Worm (Caenorhabditis elegans) whole organism, L3 larva: ENCODE measurements around the gene cutl-16.
A peak's percentile ranks its signal among the peaks of the same experiment; 100 is the strongest.

Source experiments
- R02D3.7 ChIP-seq: fragments of 150-350 bp; optimal IDR thresholded peaks from 2 replicates; lab custom pipeline; 2014; ENCODE audit warnings: missing biosample characterization, missing genetic modification characterization
- ZK546.5 ChIP-seq: sonication (generic microtip); optimal IDR thresholded peaks from 2 replicates; lab custom pipeline; 2017; ENCODE audit warnings: missing biosample characterization, missing genetic modification characterization
- ama-1 ChIP-seq: fragments of 150-350 bp; optimal IDR thresholded peaks from 2 replicates; lab custom pipeline; 2018
- ceh-28 ChIP-seq: fragments of 150-350 bp; optimal IDR thresholded peaks from 2 replicates; lab custom pipeline; 2014; ENCODE audit warnings: missing biosample characterization, missing genetic modification reagents, missing genetic modification characterization
- ceh-82 ChIP-seq: fragments of 150-350 bp; optimal IDR thresholded peaks from 2 replicates; lab custom pipeline; 2014; ENCODE audit warnings: missing biosample characterization, missing genetic modification characterization
- ceh-9 ChIP-seq: sonication (generic microtip); optimal IDR thresholded peaks from 2 replicates; lab custom pipeline; 2018; ENCODE audit warnings: missing biosample characterization, missing genetic modification characterization
- daf-12 ChIP-seq: fragments of 150-350 bp; optimal IDR thresholded peaks from 2 replicates; lab custom pipeline; 2014; ENCODE audit warnings: missing biosample characterization, missing genetic modification reagents, missing genetic modification characterization
- egl-27 ChIP-seq: sonication (generic microtip); optimal IDR thresholded peaks from 4 replicates; lab custom pipeline; 2017; ENCODE audit warnings: missing biosample characterization, missing genetic modification reagents, missing genetic modification characterization
- egl-5 ChIP-seq: fragments of 150-350 bp; optimal IDR thresholded peaks from 2 replicates; lab custom pipeline; 2017; ENCODE audit warnings: missing biosample characterization, missing genetic modification reagents, missing genetic modification characterization, inconsistent platforms
- elt-2 ChIP-seq: sonication (generic microtip); optimal IDR thresholded peaks from 2 replicates; lab custom pipeline; 2016; ENCODE audit warnings: missing genetic modification reagents, mild to moderate bottlenecking, missing genetic modification characterization, missing compliant biosample characterization
- eor-1 ChIP-seq, 2 experiments: fragments of 150-350 bp; optimal IDR thresholded peaks; 2 replicates each; lab custom pipeline; 2014 to 2018; ENCODE audit warnings: missing biosample characterization in 2 of 2, missing genetic modification characterization in 2 of 2
- fkh-10 ChIP-seq: sonication (generic microtip); optimal IDR thresholded peaks from 2 replicates; lab custom pipeline; 2017; ENCODE audit warnings: missing biosample characterization, missing genetic modification reagents, missing genetic modification characterization
- fkh-2 ChIP-seq: fragments of 150-350 bp; optimal IDR thresholded peaks from 2 replicates; lab custom pipeline; 2014; ENCODE audit warnings: missing biosample characterization, missing genetic modification reagents, missing genetic modification characterization
- hmg-11 ChIP-seq: sonication (generic microtip); optimal IDR thresholded peaks from 2 replicates; lab custom pipeline; 2016; ENCODE audit warnings: missing genetic modification characterization, missing compliant biosample characterization
- lin-15B ChIP-seq: fragments of 150-350 bp; optimal IDR thresholded peaks from 2 replicates; lab custom pipeline; 2014; ENCODE audit warnings: missing biosample characterization, missing genetic modification characterization
- lin-39 ChIP-seq: fragments of 150-350 bp; optimal IDR thresholded peaks from 2 replicates; lab custom pipeline; 2018; ENCODE audit warnings: missing biosample characterization, missing genetic modification reagents, missing genetic modification characterization
- lsy-12 ChIP-seq: sonication (generic microtip); optimal IDR thresholded peaks from 2 replicates; lab custom pipeline; 2016; ENCODE audit warnings: mild to moderate bottlenecking, missing genetic modification characterization, missing compliant biosample characterization
- mml-1 ChIP-seq: fragments of 150-350 bp; sonication (generic microtip); optimal IDR thresholded peaks from 3 replicates; lab custom pipeline; 2014; ENCODE audit warnings: missing biosample characterization, missing genetic modification characterization
- nfya-1 ChIP-seq: sonication (generic microtip); optimal IDR thresholded peaks from 2 replicates; lab custom pipeline; 2017; ENCODE audit warnings: missing genetic modification characterization, mild to moderate bottlenecking, missing compliant biosample characterization, antibody characterized with exemption, moderate library complexity; ENCODE audit not compliant: insufficient read depth
- nhr-12 ChIP-seq: fragments of 150-350 bp; optimal IDR thresholded peaks from 2 replicates; lab custom pipeline; 2014; ENCODE audit warnings: missing biosample characterization, missing genetic modification characterization
- nhr-23 ChIP-seq: fragments of 150-350 bp; optimal IDR thresholded peaks from 2 replicates; lab custom pipeline; 2014; ENCODE audit warnings: missing biosample characterization, missing genetic modification reagents, missing genetic modification characterization
- nhr-237 ChIP-seq: fragments of 150-350 bp; optimal IDR thresholded peaks from 2 replicates; lab custom pipeline; 2014; ENCODE audit warnings: missing biosample characterization, missing genetic modification characterization
- nhr-25 ChIP-seq: sonication (generic microtip); optimal IDR thresholded peaks from 2 replicates; lab custom pipeline; 2017; ENCODE audit warnings: missing biosample characterization, missing genetic modification characterization
- nhr-43 ChIP-seq: sonication (generic microtip); optimal IDR thresholded peaks from 2 replicates; lab custom pipeline; 2016; ENCODE audit warnings: mild to moderate bottlenecking, missing genetic modification characterization, missing compliant biosample characterization; ENCODE audit not compliant: poor library complexity, severe bottlenecking
- nhr-67 ChIP-seq: fragments of 150-350 bp; optimal IDR thresholded peaks from 2 replicates; lab custom pipeline; 2014; ENCODE audit warnings: missing biosample characterization, missing genetic modification characterization
- nhr-76 ChIP-seq: fragments of 150-350 bp; sonication (generic microtip); optimal IDR thresholded peaks from 5 replicates; lab custom pipeline; 2014; ENCODE audit warnings: missing biosample characterization, missing genetic modification characterization
- nhr-77 ChIP-seq: fragments of 150-350 bp; optimal IDR thresholded peaks from 2 replicates; lab custom pipeline; 2014; ENCODE audit warnings: missing biosample characterization, missing genetic modification characterization
- pha-4 ChIP-seq: fragments of 150-350 bp; optimal IDR thresholded peaks from 2 replicates; lab custom pipeline; 2014; ENCODE audit warnings: missing biosample characterization, missing genetic modification reagents, missing genetic modification characterization
- pqm-1 ChIP-seq: fragments of 150-350 bp; optimal IDR thresholded peaks from 2 replicates; lab custom pipeline; 2017; ENCODE audit warnings: missing biosample characterization, missing genetic modification characterization, inconsistent platforms
- sea-2 ChIP-seq: fragments of 150-350 bp; sonication (generic microtip); optimal IDR thresholded peaks from 4 replicates; lab custom pipeline; 2014; ENCODE audit warnings: missing biosample characterization, missing genetic modification reagents, missing genetic modification characterization
- skn-1 ChIP-seq: fragments of 150-350 bp; optimal IDR thresholded peaks from 2 replicates; lab custom pipeline; 2014; ENCODE audit warnings: missing biosample characterization, missing genetic modification characterization
- snpc-4 ChIP-seq: fragments of 150-350 bp; optimal IDR thresholded peaks from 2 replicates; lab custom pipeline; 2014; ENCODE audit warnings: missing biosample characterization, missing genetic modification characterization
- tbx-2 ChIP-seq: sonication (generic microtip); optimal IDR thresholded peaks from 2 replicates; lab custom pipeline; 2016; ENCODE audit warnings: mild to moderate bottlenecking, missing genetic modification characterization, missing compliant biosample characterization
- zag-1 ChIP-seq: fragments of 150-350 bp; optimal IDR thresholded peaks from 2 replicates; lab custom pipeline; 2014; ENCODE audit warnings: missing biosample characterization, missing genetic modification characterization
- ztf-11 ChIP-seq: fragments of 150-350 bp; optimal IDR thresholded peaks from 2 replicates; lab custom pipeline; 2014; ENCODE audit warnings: missing biosample characterization, missing genetic modification characterization

Gene cutl-16

ce11 chrII:6448656-6449055 is 7.4 kb downstream of the cutl-16 start:
- TF ChIP-seq eor-1 (tag; optimal IDR thresholded peaks at IDR 0.05; lab: Kevin White, UChicago) (no peak), nhr-25 (tag; lab: Kevin White, UChicago) (peak; percentile 52), elt-2 (peak; percentile 53), nhr-23 (tag; lab: Kevin White, UChicago) (peak; percentile 14), pqm-1 (peak; percentile 9)

- TF ChIP-seq fkh-2 (tag; lab: Kevin White, UChicago) (no peak), elt-2 (peak; percentile 37), R02D3.7 (tag; lab: Kevin White, UChicago) (no peak), nhr-23 (tag; lab: Kevin White, UChicago) (no peak), pqm-1 (no peak)
Observed at ce11 chrII:6449656-6450055, 8.4 kb downstream of the cutl-16 start, which contains the start of gene nhr-22. Gene nhr-22, minus strand, starts transcription at chrII:6449792.

DNA sequence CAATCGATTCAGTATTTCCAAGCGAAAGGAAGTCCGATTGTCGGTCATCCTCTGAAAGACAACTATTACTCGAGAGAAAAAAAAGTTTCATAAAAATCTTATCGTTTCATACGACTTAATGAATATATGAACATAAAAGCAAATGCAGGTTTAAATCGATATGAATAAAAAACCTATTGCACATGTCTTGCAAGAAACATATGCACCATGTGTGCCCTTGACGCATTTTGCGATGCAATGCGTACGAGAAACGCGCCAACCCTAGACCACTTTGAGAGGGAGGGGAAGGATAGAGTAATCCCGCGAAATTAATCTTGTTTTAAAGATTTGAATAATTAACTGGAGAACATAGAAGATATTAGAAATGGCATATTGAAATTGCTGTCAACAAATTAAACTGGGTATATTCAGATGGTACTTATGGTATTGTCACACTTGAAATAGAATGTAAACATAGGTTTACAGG is 12.1 kb downstream of the cutl-16 start, which contains the start of gene atg-16.2:
Gene atg-16.2, minus strand, starts transcription at position 51 of the 466 bp plus-strand sequence.
- TF ChIP-seq nhr-43 (tag; lab: Kevin White, UChicago) (peak; percentile 6), lin-39 (tag; lab: Kevin White, UChicago) (peak; percentile 42), egl-5 (tag; lab: Kevin White, UChicago) (peak; percentile 12), pha-4 (tag; lab: Kevin White, UChicago) (peak; percentile 84), mml-1 (tag; lab: Kevin White, UChicago) (no peak), nfya-1 (tag; lab: Kevin White, UChicago) (peak; percentile 58), ceh-9 (tag; lab: Kevin White, UChicago) (no peak), snpc-4 (tag; lab: Kevin White, UChicago) (peak; percentile 82), nhr-25 (tag; lab: Kevin White, UChicago) (peak; percentile 71), elt-2 (peak; percentile 39), lin-15B (tag; lab: Kevin White, UChicago) (peak; percentile 64), ztf-11 (tag; lab: Kevin White, UChicago) (no peak)

ce11 chrII:6454671-6455070 is 13.4 kb downstream of the cutl-16 start, which contains the start of gene aptf-1:
Gene aptf-1, plus strand, starts transcription at chrII:6454971.
- TF ChIP-seq mml-1 (tag; lab: Kevin White, UChicago) (no peak), nhr-76 (tag; lab: Kevin White, UChicago) (no peak), nhr-43 (tag; lab: Kevin White, UChicago) (no peak), sea-2 (GFP tag; lab: Kevin White, UChicago) (no peak), hmg-11 (tag; lab: Kevin White, UChicago) (no peak), pha-4 (tag; lab: Kevin White, UChicago) (no peak), daf-12 (tag; lab: Kevin White, UChicago) (no peak), ama-1 (lab: Kevin White, UChicago) (no peak), R02D3.7 (tag; lab: Kevin White, UChicago) (no peak), nhr-23 (tag; lab: Kevin White, UChicago) (no peak), lsy-12 (no peak), nhr-67 (tag; lab: Kevin White, UChicago) (no peak), nhr-237 (tag; lab: Kevin White, UChicago) (no peak)

ce11 chrII:6469340-6469739 is 28.1 kb downstream of the cutl-16 start:
- TF ChIP-seq pqm-1 (peak; percentile 11), elt-2 (peak; percentile 62), ama-1 (lab: Kevin White, UChicago) (no peak), egl-27 (tag; lab: Kevin White, UChicago) (no peak), fkh-10 (no peak)

DNA sequence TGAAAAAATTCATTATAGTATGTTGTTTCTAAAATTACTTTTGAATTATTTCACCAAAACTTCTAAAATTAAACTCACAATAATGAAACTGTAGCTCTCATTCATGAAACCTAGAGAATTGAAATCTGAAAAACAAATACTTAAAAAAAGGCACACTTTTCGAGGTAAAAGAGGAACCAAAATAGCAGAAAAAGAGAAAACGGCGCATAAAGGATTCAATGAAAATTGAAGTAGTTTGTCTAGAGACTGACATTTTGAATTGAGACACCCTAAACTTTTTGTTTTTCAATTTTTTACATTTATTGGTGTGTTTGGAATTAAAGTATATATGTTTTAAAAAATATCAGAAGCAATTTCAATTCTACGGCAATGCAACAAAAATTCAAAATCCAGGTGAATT is 29.8 kb downstream of the cutl-16 start, which contains the start of gene dgk-5:
Gene dgk-5, minus strand, starts transcription at position 101 of the 400 bp plus-strand sequence.
- no peak for TF ChIP-seq ceh-28 (tag; lab: Kevin White, UChicago)
- no peak for TF ChIP-seq ceh-82
- no peak for TF ChIP-seq nhr-12 (tag; lab: Kevin White, UChicago)
- no peak for TF ChIP-seq skn-1 (tag; lab: Kevin White, UChicago)
- no peak for TF ChIP-seq snpc-4 (tag; lab: Kevin White, UChicago)
- TF ChIP-seq ZK546.5 (tag; lab: Kevin White, UChicago), result no peak
- no peak for TF ChIP-seq tbx-2 (tag; lab: Kevin White, UChicago)
- TF ChIP-seq ztf-11 (tag; lab: Kevin White, UChicago), result no peak
- TF ChIP-seq pha-4 (tag; lab: Kevin White, UChicago), result no peak
- TF ChIP-seq nhr-77 (tag; lab: Kevin White, UChicago), result no peak
- TF ChIP-seq sea-2 (GFP tag; lab: Kevin White, UChicago), result no peak
- no peak for TF ChIP-seq nhr-43 (tag; lab: Kevin White, UChicago)
- TF ChIP-seq zag-1 (tag; lab: Kevin White, UChicago), result no peak
- no peak for TF ChIP-seq lsy-12
- TF ChIP-seq nhr-67 (tag; lab: Kevin White, UChicago), result no peak
- no peak for TF ChIP-seq nhr-76 (tag; lab: Kevin White, UChicago)
- TF ChIP-seq daf-12 (tag; lab: Kevin White, UChicago), result no peak
- TF ChIP-seq ama-1 (lab: Kevin White, UChicago), result no peak
